Worm (Caenorhabditis elegans): ENCODE results near the gene C28H8.3.

Gene C28H8.3

DNA sequence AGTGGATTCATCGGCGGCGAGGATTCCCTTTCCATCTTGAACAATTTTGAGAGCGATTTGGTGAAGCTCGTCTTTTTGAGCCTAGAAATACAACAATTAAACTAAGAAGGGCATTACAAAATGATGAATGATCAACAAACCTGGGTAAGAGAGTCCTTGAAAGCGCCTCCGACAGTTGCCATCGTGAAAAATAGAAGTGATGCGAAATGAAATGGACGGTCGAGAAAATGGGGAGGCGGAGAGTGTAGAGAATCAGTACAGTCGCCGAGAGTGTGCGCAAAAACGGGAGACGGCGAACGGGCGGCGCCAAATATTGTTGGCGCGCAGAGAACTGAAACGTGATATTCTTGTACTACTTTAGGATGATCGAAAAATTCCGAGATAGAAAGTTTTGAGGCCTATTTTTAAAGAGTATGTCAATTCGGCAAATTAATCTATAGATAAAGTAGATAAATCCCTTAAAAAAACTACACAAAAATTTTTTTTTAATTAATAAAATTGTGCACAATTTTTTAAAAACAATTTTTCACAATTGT lies 32.3 kb upstream of the C28H8.3 start, which contains the start of gene aldo-2 (continued):
- TF ChIP-seq hlh-30 (tag; optimal IDR thresholded peaks at IDR 0.05; ENCODE audit: insufficient read depth) (peak; percentile 36), lir-3 (tag; optimal IDR thresholded peaks at IDR 0.05) (no peak), nhr-77 (tag; optimal IDR thresholded peaks at IDR 0.05) (no peak), lin-13 (GFP tag; optimal IDR thresholded peaks at IDR 0.05) (peak; percentile 32), tra-1 (GFP tag; IDR thresholded peaks at IDR 0.05) (0 out of 2 replicates have a peak, but pooled peaks have one; percentile 11), snpc-1.2 (GFP tag; IDR thresholded peaks at IDR 0.05) (no peak), lin-38 (GFP tag; IDR thresholded peaks at IDR 0.05) (peak; percentile 76), madf-5 (GFP tag; IDR thresholded peaks at IDR 0.05) (no peak), mxl-3 (GFP tag; optimal IDR thresholded peaks at IDR 0.05) (peak; percentile 43), unc-62 (GFP tag; optimal IDR thresholded peaks at IDR 0.05 in 1 of 2) (peak in 1 of 2 experiments; percentile 96), unc-62 (tag; optimal IDR thresholded peaks at IDR 0.05) (no peak), mes-2 (tag; optimal IDR thresholded peaks at IDR 0.05; ENCODE audit: poor library complexity, severe bottlenecking) (peak; percentile 12), nhr-25 (tag; optimal IDR thresholded peaks at IDR 0.05; ENCODE audit: borderline replicate concordance, insufficient read depth) (no peak), ceh-44 (GFP tag; IDR thresholded peaks at IDR 0.05) (no peak)

DNA sequence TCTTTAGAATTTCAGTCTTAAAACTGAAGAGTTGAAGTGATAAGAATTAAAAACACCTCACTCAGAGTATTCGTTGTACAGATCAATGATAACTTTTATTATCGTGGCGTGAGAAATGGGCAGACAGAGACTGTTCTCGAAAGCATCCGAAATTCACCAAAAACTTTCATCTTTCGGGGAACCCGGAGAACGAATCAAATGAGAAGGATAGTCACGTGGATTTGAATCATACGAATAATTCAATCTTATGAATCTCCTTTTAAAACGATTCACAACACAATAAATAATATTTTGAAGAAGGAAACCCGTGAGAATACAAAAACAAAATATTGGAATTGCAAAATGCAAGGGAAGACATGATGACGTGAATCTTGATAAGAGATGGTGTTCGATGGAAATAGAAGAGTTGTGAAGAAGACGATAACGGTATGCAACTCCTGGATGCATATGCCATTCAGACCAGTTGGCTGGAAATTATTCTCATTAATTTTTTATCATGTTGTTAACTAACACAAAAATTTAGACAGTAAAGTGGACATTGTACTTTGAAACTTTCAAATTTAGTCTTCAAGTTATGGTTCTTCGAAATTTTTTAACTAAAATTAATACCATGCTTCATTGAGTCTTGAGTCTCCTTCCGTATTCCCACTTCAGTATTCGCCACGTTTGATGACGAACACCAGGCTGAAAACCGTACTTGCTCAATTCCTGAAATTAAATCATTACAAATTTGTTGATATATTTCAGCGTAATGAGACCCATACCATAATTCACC lies 31.4 kb upstream of the C28H8.3 start:
- TF ChIP-seq dve-1 (tag; optimal IDR thresholded peaks at IDR 0.05; ENCODE audit: insufficient read depth) (peak; percentile 80), ztf-7 (tag; optimal IDR thresholded peaks at IDR 0.05) (no peak), nhr-28 (tag; optimal IDR thresholded peaks at IDR 0.05) (peak; percentile 57), hmg-1.1 (GFP tag; IDR thresholded peaks at IDR 0.05) (0 out of 2 replicates have a peak, but pooled peaks have one; percentile 12), attf-4 (tag; optimal IDR thresholded peaks at IDR 0.05) (no peak), lin-39 (tag; optimal IDR thresholded peaks at IDR 0.05) (no peak), aha-1 (tag) (peak; percentile 78), ceh-28 (tag; optimal IDR thresholded peaks at IDR 0.05) (no peak), mxl-3 (GFP tag; optimal IDR thresholded peaks at IDR 0.05) (no peak), daf-16 (GFP tag; optimal IDR thresholded peaks at IDR 0.05) (no peak), daf-16 (tag; optimal IDR thresholded peaks at IDR 0.05) (peak; percentile 61), php-3 (GFP tag; IDR thresholded peaks at IDR 0.05) (0 out of 2 replicates have a peak, but pooled peaks have one; percentile 18), mdt-29 (GFP tag; IDR thresholded peaks at IDR 0.05) (peak; percentile 96), mep-1 (tag; optimal IDR thresholded peaks at IDR 0.05) (peak; percentile 34), hlh-11 (tag; optimal IDR thresholded peaks at IDR 0.05) (peak; percentile 65), dmd-6 (GFP tag; IDR thresholded peaks at IDR 0.05) (peak; percentile 57), F10B5.3 (tag; optimal IDR thresholded peaks at IDR 0.05) (no peak), hlh-30 (tag; optimal IDR thresholded peaks at IDR 0.05; ENCODE audit: insufficient read depth) (peak; percentile 83), cey-2 (tag; optimal IDR thresholded peaks at IDR 0.05; ENCODE audit: borderline replicate concordance, insufficient read depth) (no peak), unc-62 (GFP tag; optimal IDR thresholded peaks at IDR 0.05 in 1 of 2) (peak in 1 of 2 experiments; percentile 72), unc-62 (tag; optimal IDR thresholded peaks at IDR 0.05) (no peak)

DNA sequence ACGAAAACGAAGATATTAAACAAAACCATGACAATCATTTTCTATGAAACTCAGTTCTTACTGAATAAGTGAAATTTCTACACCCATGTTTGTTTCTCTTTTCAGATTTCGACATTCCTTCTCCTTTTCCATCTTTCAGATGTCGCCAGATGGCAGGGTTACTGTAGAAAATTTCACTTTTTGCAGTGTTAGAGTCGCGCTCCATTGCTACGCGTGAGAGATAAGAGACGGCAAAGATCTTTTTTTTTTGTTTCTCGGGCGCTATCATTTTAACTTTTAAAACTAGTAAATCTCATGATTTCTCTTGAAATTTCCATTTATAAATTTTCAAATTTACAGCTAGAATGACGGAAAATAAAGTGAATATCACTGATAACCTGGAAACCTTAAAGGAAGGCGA lies 30.3 kb upstream of the C28H8.3 start, which contains the start of the genes mig-21 and F01F1.2:
mig-21 (minus strand) TSS at position 166 of the 400 bp plus-strand sequence.
F01F1.2 (plus strand) TSS at position 340 of the 400 bp plus-strand sequence.
- TF ChIP-seq nhr-237 (tag; optimal IDR thresholded peaks at IDR 0.05) (no peak), madf-5 (GFP tag; IDR thresholded peaks at IDR 0.05) (no peak), lin-38 (GFP tag; IDR thresholded peaks at IDR 0.05) (peak; percentile 49; the same call in 1 of the 2 replicates), Y75B8A.6 (GFP tag; IDR thresholded peaks at IDR 0.05) (no peak), daf-16 (GFP tag; optimal IDR thresholded peaks at IDR 0.05) (no peak), daf-16 (tag; optimal IDR thresholded peaks at IDR 0.05) (no peak), ceh-32 (tag; optimal IDR thresholded peaks at IDR 0.05; ENCODE audit: poor library complexity) (no peak), lir-3 (tag; optimal IDR thresholded peaks at IDR 0.05) (no peak), lsy-2 (tag; optimal IDR thresholded peaks at IDR 0.05) (peak in 1 of 2 experiments; percentile 75), hlh-30 (tag; optimal IDR thresholded peaks at IDR 0.05; ENCODE audit: insufficient read depth) (no peak), Y5F2A.4 (GFP tag; optimal IDR thresholded peaks at IDR 0.05) (no peak), unc-62 (GFP tag; optimal IDR thresholded peaks at IDR 0.05 in 1 of 2) (no peak), unc-62 (tag; optimal IDR thresholded peaks at IDR 0.05) (no peak), ztf-7 (tag; optimal IDR thresholded peaks at IDR 0.05) (no peak), mes-2 (tag; optimal IDR thresholded peaks at IDR 0.05; ENCODE audit: poor library complexity, severe bottlenecking) (peak; percentile 31), gei-8 (GFP tag; optimal IDR thresholded peaks at IDR 0.05) (no peak)

Data from whole organism, L4 larva.